Worm (Caenorhabditis elegans) whole organism, L4/young adult: Measurements from ENCODE around the gene C42C1.3.

Experiments
- W03F9.2 ChIP-seq: fragments of 150-350 bp; optimal IDR thresholded peaks from 2 replicates; lab custom pipeline; 2014; ENCODE audit warnings: missing biosample characterization, missing genetic modification characterization
- dao-5 ChIP-seq: sonication (generic microtip); optimal IDR thresholded peaks from 2 replicates; lab custom pipeline; 2016; ENCODE audit warnings: missing genotype, missing genetic modification characterization, moderate library complexity, missing compliant biosample characterization
- him-1 ChIP-seq: sonication (generic microtip); optimal IDR thresholded peaks from 2 replicates; lab custom pipeline; 2016; ENCODE audit warnings: missing genotype, missing genetic modification reagents, missing genetic modification characterization, missing compliant biosample characterization

DNA sequence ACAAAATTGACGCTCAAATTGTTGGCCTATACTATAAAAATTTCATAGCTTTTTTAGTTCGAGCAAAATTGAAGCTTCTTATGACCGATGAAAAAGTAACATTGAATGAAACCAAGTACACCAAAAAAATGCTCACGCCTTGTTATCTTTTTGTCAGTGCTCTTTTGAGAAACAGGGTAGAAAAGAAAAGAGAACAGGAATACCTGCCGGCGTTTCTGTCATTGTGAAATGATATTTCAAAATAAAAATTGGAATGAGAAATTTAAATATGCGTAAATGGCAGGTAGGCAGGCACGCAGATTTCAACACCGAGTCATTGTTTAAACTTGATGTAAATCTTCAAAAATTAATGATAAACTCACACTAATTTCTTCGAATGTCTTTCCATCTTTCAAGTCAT is 34.5 kb upstream of the C42C1.3 start:
- no peak for TF ChIP-seq W03F9.2 (tag; lab: Kevin White, UChicago)
- no peak for TF ChIP-seq dao-5 (tag; lab: Kevin White, UChicago)
- no peak for TF ChIP-seq him-1
